Fruit fly (Drosophila melanogaster) whole organism, pupa: Measurements from ENCODE around the gene CG13044.

ENCODE experiments used
- CG12605 ChIP-seq: fragments of 200-800 bp; sonication (Bioruptor generic); IDR thresholded peaks from 2 replicates; pipeline ENCODE4 v1.3.6; 2022; ENCODE audit warnings: missing biosample characterization, missing genetic modification characterization
- CG13204 ChIP-seq: fragments of 200-800 bp; sonication (Bioruptor generic); optimal IDR thresholded peaks from 2 replicates; lab custom pipeline; 2018; ENCODE audit warnings: missing biosample characterization, mild to moderate bottlenecking, missing genetic modification characterization, moderate library complexity
- CG8159 ChIP-seq: fragments of 200-800 bp; sonication (Bioruptor generic); optimal IDR thresholded peaks from 3 replicates; lab custom pipeline; 2018; ENCODE audit warnings: missing biosample characterization, mild to moderate bottlenecking, missing genetic modification characterization, moderate library complexity
- EcR ChIP-seq: fragments of 200-800 bp; sonication (Bioruptor generic); optimal IDR thresholded peaks from 3 replicates; lab custom pipeline; 2019; ENCODE audit warnings: missing biosample characterization, missing genetic modification characterization, mild to moderate bottlenecking, moderate library complexity, missing genetic modification reagents

dm6 chr3L:16270802-16271332 lies 32.1 kb downstream of the CG13044 start, which contains the start of the genes CG34248 and CG13067:
- TF ChIP-seq EcR (GFP tag; lab: Kevin White, UChicago) (no peak), CG13204 (GFP tag; lab: Kevin White, UChicago) (no peak), CG12605 (no peak), CG8159 (tag; lab: Kevin White, UChicago) (no peak)
